Fruit fly (Drosophila melanogaster) whole organism, embryonic: ENCODE measurements around the gene Glut3.

ENCODE experiments used
- CG10654 ChIP-seq: fragments of 200-800 bp; sonication (Bioruptor generic); optimal IDR thresholded peaks from 2 replicates; lab custom pipeline; 2016; ENCODE audit warnings: missing biosample characterization, missing genetic modification characterization
- CG12155 ChIP-seq: fragments of 200-800 bp; sonication (Bioruptor generic); optimal IDR thresholded peaks from 3 replicates; lab custom pipeline; 2016; ENCODE audit warnings: missing biosample characterization, missing genetic modification characterization
- CG13894 ChIP-seq: fragments of 200-800 bp; sonication (Bioruptor generic); optimal IDR thresholded peaks from 3 replicates; lab custom pipeline; 2018; ENCODE audit warnings: missing biosample characterization, mild to moderate bottlenecking, missing genetic modification characterization, moderate library complexity
- CG14860 ChIP-seq: fragments of 200-800 bp; sonication (Bioruptor generic); IDR thresholded peaks from 3 replicates; pipeline ENCODE4 v1.3.6; 2022; ENCODE audit warnings: missing biosample characterization, missing genetic modification characterization; ENCODE audit not compliant: partially characterized antibody
- CG15073 ChIP-seq: fragments of 200-800 bp; sonication (Bioruptor generic); optimal IDR thresholded peaks from 2 replicates; lab custom pipeline; 2016; ENCODE audit warnings: missing biosample characterization, missing genetic modification characterization
- CG15479 ChIP-seq: fragments of 200-800 bp; sonication (Bioruptor generic); optimal IDR thresholded peaks from 3 replicates; lab custom pipeline; 2019; ENCODE audit warnings: missing biosample characterization, mild to moderate bottlenecking, missing genetic modification characterization, moderate library complexity
- CG17912 ChIP-seq: fragments of 200-800 bp; sonication (Bioruptor generic); optimal IDR thresholded peaks from 2 replicates; lab custom pipeline; 2018; ENCODE audit warnings: missing biosample characterization, mild to moderate bottlenecking, missing genetic modification characterization
- CG18476 ChIP-seq: fragments of 200-800 bp; sonication (Bioruptor generic); optimal IDR thresholded peaks from 2 replicates; lab custom pipeline; 2016; ENCODE audit warnings: missing biosample characterization, mild to moderate bottlenecking, missing genetic modification characterization
- CG18764 ChIP-seq: fragments of 200-800 bp; sonication (Bioruptor generic); optimal IDR thresholded peaks from 3 replicates; lab custom pipeline; 2016; ENCODE audit warnings: missing biosample characterization, missing genetic modification characterization
- CG30431 ChIP-seq: fragments of 200-800 bp; sonication (Bioruptor generic); optimal IDR thresholded peaks from 2 replicates; lab custom pipeline; 2017; ENCODE audit warnings: missing biosample characterization, missing genetic modification characterization
- CG4360 ChIP-seq: fragments of 200-800 bp; sonication (Bioruptor generic); IDR thresholded peaks from 2 replicates; pipeline ENCODE4 v1.3.6; 2022; ENCODE audit warnings: missing biosample characterization, missing genetic modification characterization
- CG4424 ChIP-seq: fragments of 200-800 bp; sonication (Bioruptor generic); optimal IDR thresholded peaks from 3 replicates; lab custom pipeline; 2016; ENCODE audit warnings: missing biosample characterization, missing genetic modification characterization
- CG4730 ChIP-seq: fragments of 200-800 bp; sonication (Bioruptor generic); IDR thresholded peaks from 2 replicates; pipeline ENCODE4 v1.3.6; 2022; ENCODE audit warnings: missing biosample characterization, missing genetic modification characterization
- CG6765 ChIP-seq: fragments of 200-800 bp; sonication (Bioruptor generic); optimal IDR thresholded peaks from 3 replicates; lab custom pipeline; 2017; ENCODE audit warnings: missing biosample characterization, mild to moderate bottlenecking, missing genetic modification characterization
- D ChIP-seq, 2 experiments: fragments of 200-800 bp in 1 of 2; fragments of >200 bp in 1 of 2; sonication (Bioruptor generic) in 1 of 2; optimal IDR thresholded peaks; 2 replicates in 1 of 2; 3 replicates in 1 of 2; lab custom pipeline; 2017; ENCODE audit warnings: mild to moderate bottlenecking in 1 of 2, missing biosample characterization in 1 of 2, missing genetic modification characterization in 1 of 2, missing genetic modification reagents in 1 of 2
- D19B ChIP-seq: fragments of 200-800 bp; sonication (Bioruptor generic); optimal IDR thresholded peaks from 2 replicates; lab custom pipeline; 2017; ENCODE audit warnings: missing biosample characterization, mild to moderate bottlenecking, missing genetic modification characterization
- Dad ChIP-seq: fragments of 200-800 bp; sonication (Bioruptor generic); optimal IDR thresholded peaks from 3 replicates; lab custom pipeline; 2016; ENCODE audit warnings: missing biosample characterization, missing genetic modification characterization
- Dll ChIP-seq: fragments of 200-800 bp; sonication (Bioruptor generic); IDR thresholded peaks from 4 replicates; pipeline ENCODE4 v1.3.6; 2022; ENCODE audit warnings: missing biosample characterization, missing genetic modification characterization; ENCODE audit not compliant: partially characterized antibody
- Eip74EF ChIP-seq, 2 experiments: fragments of 200-800 bp in 1 of 2; fragments of >200 bp in 1 of 2; sonication (Bioruptor generic) in 1 of 2; optimal IDR thresholded peaks; 2 replicates each; lab custom pipeline; 2017 to 2019; ENCODE audit warnings: missing biosample characterization in 2 of 2, missing genetic modification characterization in 2 of 2, mild to moderate bottlenecking in 1 of 2, moderate library complexity in 1 of 2
- Ets65A ChIP-seq: fragments of 200-800 bp; sonication (Bioruptor generic); peaks from one replicate; lab custom pipeline; 2016; ENCODE audit warnings: missing biosample characterization, missing genetic modification characterization
- Hand ChIP-seq: fragments of 200-800 bp; sonication (Bioruptor generic); optimal IDR thresholded peaks from 2 replicates; lab custom pipeline; 2017; ENCODE audit warnings: mild to moderate bottlenecking, missing biosample characterization, missing genetic modification reagents, missing genetic modification characterization
- Kr ChIP-seq: fragments of 200-800 bp; sonication (Bioruptor generic); optimal IDR thresholded peaks from 2 replicates; lab custom pipeline; 2017; ENCODE audit warnings: missing biosample characterization, mild to moderate bottlenecking, missing genetic modification characterization
- Ravus ChIP-seq: fragments of 200-800 bp; sonication (Bioruptor generic); IDR thresholded peaks from 2 replicates; pipeline ENCODE4 v1.3.6; 2022; ENCODE audit warnings: missing biosample characterization, missing genetic modification characterization
- Rx ChIP-seq: fragments of 200-800 bp; sonication (Bioruptor generic); IDR thresholded peaks from 2 replicates; pipeline ENCODE4 v1.3.6; 2022; ENCODE audit warnings: missing biosample characterization, missing genetic modification characterization
- Sry-δ ChIP-seq: fragments of 200-800 bp; sonication (Bioruptor generic); optimal IDR thresholded peaks from 2 replicates; lab custom pipeline; 2016; ENCODE audit warnings: missing biosample characterization, missing genetic modification characterization
- Stat92E ChIP-seq, 3 experiments: fragments of >200 bp in 2 of 3; fragments of 200-800 bp in 1 of 3; sonication (Bioruptor generic) in 1 of 3; optimal IDR thresholded peaks; 2 replicates each; lab custom pipeline; 2017 to 2019; ENCODE audit warnings: missing biosample characterization in 3 of 3, missing genetic modification characterization in 3 of 3, mild to moderate bottlenecking in 1 of 3, moderate library complexity in 1 of 3
- Usf ChIP-seq: fragments of 200-800 bp; sonication (Bioruptor generic); optimal IDR thresholded peaks from 2 replicates; lab custom pipeline; 2017; ENCODE audit warnings: missing genotype, missing biosample characterization, missing genetic modification characterization
- ato ChIP-seq: fragments of 200-800 bp; sonication (Bioruptor generic); IDR thresholded peaks from 2 replicates; pipeline ENCODE4 v1.3.6; 2022; ENCODE audit warnings: missing biosample characterization, missing genetic modification characterization; ENCODE audit not compliant: partially characterized antibody
- az2 ChIP-seq: fragments of 200-800 bp; sonication (Bioruptor generic); optimal IDR thresholded peaks from 3 replicates; lab custom pipeline; 2016; ENCODE audit warnings: missing biosample characterization, missing genetic modification characterization
- cad ChIP-seq: fragments of >200 bp; optimal IDR thresholded peaks from 2 replicates; lab custom pipeline; 2017; ENCODE audit warnings: missing biosample characterization, missing genetic modification characterization
- ci ChIP-seq: fragments of 200-800 bp; sonication (Bioruptor generic); IDR thresholded peaks from 3 replicates; pipeline ENCODE4 v1.3.6; 2022; ENCODE audit warnings: missing biosample characterization, missing genetic modification characterization
- crc ChIP-seq: fragments of 200-800 bp; sonication (Bioruptor generic); optimal IDR thresholded peaks from 2 replicates; lab custom pipeline; 2016; ENCODE audit warnings: missing biosample characterization, missing genetic modification characterization
- danr ChIP-seq: fragments of 200-800 bp; sonication (Bioruptor generic); IDR thresholded peaks from 2 replicates; pipeline ENCODE4 v1.3.6; 2022; ENCODE audit warnings: missing biosample characterization, missing genetic modification characterization
- dmrt11E ChIP-seq: fragments of 200-800 bp; sonication (Bioruptor generic); optimal IDR thresholded peaks from 3 replicates; lab custom pipeline; 2018; ENCODE audit warnings: missing biosample characterization, mild to moderate bottlenecking, missing genetic modification characterization, moderate library complexity
- fd102C ChIP-seq: fragments of 200-800 bp; sonication (Bioruptor generic); optimal IDR thresholded peaks from 2 replicates; lab custom pipeline; 2018; ENCODE audit warnings: missing biosample characterization, mild to moderate bottlenecking, missing genetic modification characterization, moderate library complexity
- fd3F ChIP-seq: fragments of 200-800 bp; sonication (Bioruptor generic); optimal IDR thresholded peaks from 2 replicates; lab custom pipeline; 2018; ENCODE audit warnings: missing biosample characterization, mild to moderate bottlenecking, missing genetic modification characterization, moderate library complexity
- h ChIP-seq: fragments of >200 bp; optimal IDR thresholded peaks from 2 replicates; lab custom pipeline; 2017
- kah ChIP-seq: fragments of 200-800 bp; sonication (Bioruptor generic); optimal IDR thresholded peaks from 2 replicates; lab custom pipeline; 2018; ENCODE audit warnings: missing biosample characterization, mild to moderate bottlenecking, missing genetic modification characterization
- klu ChIP-seq: fragments of 200-800 bp; sonication (Bioruptor generic); IDR thresholded peaks from 2 replicates; pipeline ENCODE4 v1.3.6; 2022; ENCODE audit warnings: missing biosample characterization, missing genetic modification characterization
- mld ChIP-seq: fragments of 200-800 bp; sonication (Bioruptor generic); IDR thresholded peaks from 3 replicates; pipeline ENCODE4 v1.3.6; 2022; ENCODE audit warnings: missing biosample characterization, missing genetic modification characterization; ENCODE audit not compliant: partially characterized antibody
- pb ChIP-seq: fragments of 200-800 bp; sonication (Bioruptor generic); optimal IDR thresholded peaks from 3 replicates; lab custom pipeline; 2016; ENCODE audit warnings: missing biosample characterization, missing genetic modification characterization
- run ChIP-seq: fragments of 200-800 bp; sonication (Bioruptor generic); optimal IDR thresholded peaks from 3 replicates; lab custom pipeline; 2018; ENCODE audit warnings: missing biosample characterization, mild to moderate bottlenecking, missing genetic modification characterization
- sd ChIP-seq: fragments of 200-800 bp; sonication (Bioruptor generic); optimal IDR thresholded peaks from 3 replicates; lab custom pipeline; 2018; ENCODE audit warnings: missing biosample characterization, mild to moderate bottlenecking, missing genetic modification characterization, moderate library complexity
- sens ChIP-seq: fragments of 200-800 bp; sonication (Bioruptor generic); peaks from one replicate; lab custom pipeline; 2016; ENCODE audit warnings: missing biosample characterization, missing genetic modification characterization
- tll ChIP-seq, 2 experiments: fragments of 200-800 bp in 1 of 2; fragments of >200 bp in 1 of 2; sonication (Bioruptor generic) in 1 of 2; optimal IDR thresholded peaks; 2 replicates each; lab custom pipeline; 2017 to 2019; ENCODE audit warnings: missing biosample characterization in 2 of 2, missing genetic modification characterization in 2 of 2, mild to moderate bottlenecking in 1 of 2, moderate library complexity in 1 of 2
- vvl ChIP-seq: fragments of 200-800 bp; sonication (Bioruptor generic); IDR thresholded peaks from 2 replicates; pipeline ENCODE4 v1.3.6; 2022; ENCODE audit warnings: missing biosample characterization, missing genetic modification characterization
- zen ChIP-seq: fragments of 200-800 bp; sonication (Bioruptor generic); optimal IDR thresholded peaks from 3 replicates; lab custom pipeline; 2018; ENCODE audit warnings: missing biosample characterization, mild to moderate bottlenecking, missing genetic modification characterization, moderate library complexity

The Glut3 gene

dm6 chr3R:16788011-16788410 is at the start of gene Glut3:
Gene Glut3, plus strand, starts transcription at chr3R:16788311.
- TF ChIP-seq fd102C (GFP tag; lab: Kevin White, UChicago) (no peak), Dll (GFP tag; lab: Robert Waterston, UW) (no peak), Dad (no peak), CG12155 (no peak), CG17912 (GFP tag; lab: Kevin White, UChicago) (no peak), pb (GFP tag; lab: Kevin White, UChicago) (no peak), dmrt11E (tag; lab: Kevin White, UChicago) (no peak), CG10654 (GFP tag; lab: Kevin White, UChicago) (no peak), Hand (GFP tag; lab: Kevin White, UChicago) (no peak), mld (GFP tag; lab: Robert Waterston, UW) (no peak), ci (GFP tag; lab: Robert Waterston, UW) (no peak), Ets65A (no peak), Kr (no peak), fd3F (no peak), CG15073 (no peak)

- peak; percentile 69 for TF ChIP-seq zen
- TF ChIP-seq cad (GFP tag; lab: Kevin White, UChicago): peak; percentile 65
- peak in 1 of 2 experiments; percentile 99 for TF ChIP-seq tll (GFP tag; optimal IDR thresholded peaks at IDR 0.05; lab: Kevin White, UChicago)
- TF ChIP-seq CG15479 (GFP tag; lab: Kevin White, UChicago): peak; percentile 80
- no peak for TF ChIP-seq CG30431 (GFP tag; lab: Kevin White, UChicago)
- peak; percentile 71 for TF ChIP-seq D (optimal IDR thresholded peaks at IDR 0.05; lab: Kevin White, UChicago)
- TF ChIP-seq D (GFP tag; optimal IDR thresholded peaks at IDR 0.05; lab: Kevin White, UChicago): no peak
Observed at dm6 chr3R:16742278-16742677, 45.8 kb upstream of the Glut3 start.

dm6 chr3R:16743073-16743821 is 44.9 kb upstream of the Glut3 start:
- TF ChIP-seq Ravus (GFP tag; lab: Robert Waterston, UW) (no peak), CG4730 (no peak), CG14860 (GFP tag; lab: Robert Waterston, UW) (no peak), sens (GFP tag; lab: Kevin White, UChicago) (peak; percentile 42), az2 (GFP tag; lab: Kevin White, UChicago) (no peak), vvl (GFP tag; lab: Robert Waterston, UW) (no peak), danr (GFP tag; lab: Robert Waterston, UW) (no peak), run (peak; percentile 47), CG6765 (GFP tag; lab: Kevin White, UChicago) (no peak), kah (GFP tag; lab: Kevin White, UChicago) (peak; percentile 19), CG4424 (GFP tag; lab: Kevin White, UChicago) (no peak), Stat92E (GFP tag; optimal IDR thresholded peaks at IDR 0.05; lab: Kevin White, UChicago) (no peak), Sry-δ (GFP tag; lab: Kevin White, UChicago) (no peak), Rx (no peak), ato (GFP tag; lab: Robert Waterston, UW) (no peak), h (lab: Kevin White, UChicago) (no peak), CG18476 (no peak), D19B (GFP tag; lab: Kevin White, UChicago) (no peak), CG4360 (no peak), Usf (GFP tag; lab: Kevin White, UChicago) (no peak), CG13894 (no peak), Dad (no peak), Eip74EF (GFP tag; optimal IDR thresholded peaks at IDR 0.05; lab: Kevin White, UChicago) (no peak), crc (GFP tag; lab: Kevin White, UChicago) (no peak), klu (GFP tag; lab: Robert Waterston, UW) (no peak), sd (tag; lab: Kevin White, UChicago) (peak; percentile 21), CG18764 (no peak)
